Worm (Caenorhabditis elegans) whole organism, young adult: ENCODE data around the gene srw-130.

Source experiments
- T07F8.4 ChIP-seq: sonication (generic microtip); optimal IDR thresholded peaks from 2 replicates; lab custom pipeline; 2016; ENCODE audit warnings: mild to moderate bottlenecking, missing genetic modification characterization, moderate library complexity, missing compliant biosample characterization
- ama-1 ChIP-seq, 3 experiments: fragments of 150-350 bp in 1 of 3; sonication (generic microtip) in 2 of 3; optimal IDR thresholded peaks; 2 replicates each; lab custom pipeline; 2014 to 2018; ENCODE audit warnings: missing biosample characterization in 2 of 3, missing genetic modification characterization in 2 of 3, missing genetic modification reagents in 2 of 3
- efl-1 ChIP-seq: fragments of 150-350 bp; optimal IDR thresholded peaks from 2 replicates; lab custom pipeline; 2014; ENCODE audit warnings: missing biosample characterization, missing genetic modification reagents, missing genetic modification characterization
- ets-4 ChIP-seq: fragments of 200-800 bp; sonication (Bioruptor generic); optimal IDR thresholded peaks from 2 replicates; lab custom pipeline; 2018; ENCODE audit warnings: mild to moderate bottlenecking, missing genetic modification characterization, missing compliant biosample characterization
- lin-35 ChIP-seq, 3 experiments: fragments of 150-350 bp in 2 of 3; sonication (generic microtip) in 1 of 3; optimal IDR thresholded peaks; 2 replicates each; lab custom pipeline; 2014 to 2018; ENCODE audit warnings: missing biosample characterization in 3 of 3, missing genetic modification characterization in 3 of 3, missing genetic modification reagents in 3 of 3

DNA sequence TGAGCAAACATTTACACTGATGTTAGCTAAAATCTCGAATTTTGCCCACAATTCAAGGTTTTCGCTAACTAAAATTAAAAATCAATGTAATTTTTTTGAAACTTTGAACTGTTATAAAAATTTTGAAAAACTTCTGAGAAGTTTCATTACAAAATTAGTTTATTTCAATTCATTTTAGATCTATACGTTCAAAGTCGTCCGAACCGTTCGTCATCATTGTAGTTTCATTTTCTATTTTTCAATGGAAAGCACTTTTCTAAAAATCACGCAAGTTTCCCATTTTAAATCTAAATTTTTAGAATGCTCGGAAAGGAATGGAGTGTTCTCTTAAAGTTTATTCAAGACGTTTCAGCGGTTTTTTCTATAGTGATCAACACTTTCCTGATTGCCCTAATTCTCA is 38.8 kb downstream of the srw-130 start, which contains the start of gene str-228:
- TF ChIP-seq ama-1 (optimal IDR thresholded peaks at IDR 0.05; lab: Kevin White, UChicago) (no peak), ama-1 (GFP tag; optimal IDR thresholded peaks at IDR 0.05; lab: Kevin White, UChicago) (no peak), T07F8.4 (no peak), lin-35 (GFP tag; optimal IDR thresholded peaks at IDR 0.05; lab: Kevin White, UChicago) (no peak), efl-1 (GFP tag; lab: Kevin White, UChicago) (no peak), ets-4 (GFP tag; lab: Kevin White, UChicago) (no peak)
